Fruit fly (Drosophila melanogaster) Kc167 (cell line): ENCODE measurements around the gene Notum.

Source experiments
- Sin3A ChIP-seq: fragments of >200 bp; optimal IDR thresholded peaks from 2 replicates; lab custom pipeline; 2018; ENCODE audit warnings: missing external identifiers
- h ChIP-seq: fragments of >200 bp; optimal IDR thresholded peaks from 3 replicates; lab custom pipeline; 2018; ENCODE audit warnings: missing external identifiers
- insv ChIP-seq: fragments of >200 bp; optimal IDR thresholded peaks from 3 replicates; lab custom pipeline; 2018; ENCODE audit warnings: missing external identifiers
- ttk ChIP-seq: sonication (Bioruptor generic); optimal IDR thresholded peaks from 2 replicates; lab custom pipeline; 2017; ENCODE audit warnings: missing external identifiers

DNA sequence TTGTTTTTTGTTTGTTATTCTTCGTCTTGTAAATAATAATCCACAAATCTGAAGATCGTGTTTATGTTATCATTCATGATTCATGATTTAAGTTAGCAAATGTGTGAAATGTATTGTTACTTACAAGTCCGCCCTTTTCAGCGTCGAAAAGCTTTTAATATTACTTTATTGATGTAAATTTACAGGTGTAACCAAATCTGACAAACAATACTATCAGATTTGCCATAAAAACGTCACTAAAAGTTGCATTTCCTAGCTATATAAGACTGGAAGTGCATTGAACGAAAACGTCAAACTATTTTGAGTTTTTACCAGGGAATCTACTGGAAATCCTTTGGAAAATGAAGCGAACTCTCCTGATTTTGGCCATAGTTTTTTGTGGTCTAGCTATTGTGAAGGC is 59.0 kb downstream of the Notum start, which contains the start of gene CG33258:
- TF ChIP-seq insv (lab: Kevin White, UChicago) (no peak), Sin3A (no peak), ttk (no peak), h (lab: Kevin White, UChicago) (no peak)
